Worm (Caenorhabditis elegans): Measurements from ENCODE around the gene nape-2.

ce11 chrIV:3755921-3756320 lies 17.2 kb upstream of the nape-2 start, which contains the start of gene best-20:
- TF ChIP-seq ztf-11 (tag; optimal IDR thresholded peaks at IDR 0.05), result no peak
- TF ChIP-seq pha-4 (GFP tag; IDR thresholded peaks at IDR 0.05), result no peak
- no peak for TF ChIP-seq pha-4 (tag; optimal IDR thresholded peaks at IDR 0.05)
- no peak for TF ChIP-seq hlh-11 (tag; optimal IDR thresholded peaks at IDR 0.05)
- no peak for TF ChIP-seq snpc-4 (tag; optimal IDR thresholded peaks at IDR 0.05)
- no peak for TF ChIP-seq unc-62 (GFP tag; optimal IDR thresholded peaks at IDR 0.05 in 1 of 2)
- no peak for TF ChIP-seq unc-62 (tag; optimal IDR thresholded peaks at IDR 0.05)
